Worm (Caenorhabditis elegans): ENCODE results near the gene T01H3.5.

Gene T01H3.5

ce11 chrII:7858101-7858500, 21.3 kb upstream of the T01H3.5 start, which contains the start of gene sds-22:
Gene sds-22 (plus strand): TSS chrII:7858401.
- TF ChIP-seq lsy-2 (tag; optimal IDR thresholded peaks at IDR 0.05) (no peak), dmd-4 (tag; optimal IDR thresholded peaks at IDR 0.05) (no peak), peb-1 (tag; optimal IDR thresholded peaks at IDR 0.05) (no peak), nhr-129 (tag; optimal IDR thresholded peaks at IDR 0.05) (no peak), lin-39 (tag; optimal IDR thresholded peaks at IDR 0.05) (no peak), elt-1 (tag; optimal IDR thresholded peaks at IDR 0.05) (no peak), gmeb-1 (tag; optimal IDR thresholded peaks at IDR 0.05) (no peak), sem-4 (tag; optimal IDR thresholded peaks at IDR 0.05) (no peak), nhr-23 (tag; optimal IDR thresholded peaks at IDR 0.05) (no peak), ZK546.5 (tag; optimal IDR thresholded peaks at IDR 0.05) (no peak), blmp-1 (tag; optimal IDR thresholded peaks at IDR 0.05; ENCODE audit: insufficient read depth) (no peak), alr-1 (tag; optimal IDR thresholded peaks at IDR 0.05) (no peak), nhr-10 (tag; optimal IDR thresholded peaks at IDR 0.05) (no peak)

DNA sequence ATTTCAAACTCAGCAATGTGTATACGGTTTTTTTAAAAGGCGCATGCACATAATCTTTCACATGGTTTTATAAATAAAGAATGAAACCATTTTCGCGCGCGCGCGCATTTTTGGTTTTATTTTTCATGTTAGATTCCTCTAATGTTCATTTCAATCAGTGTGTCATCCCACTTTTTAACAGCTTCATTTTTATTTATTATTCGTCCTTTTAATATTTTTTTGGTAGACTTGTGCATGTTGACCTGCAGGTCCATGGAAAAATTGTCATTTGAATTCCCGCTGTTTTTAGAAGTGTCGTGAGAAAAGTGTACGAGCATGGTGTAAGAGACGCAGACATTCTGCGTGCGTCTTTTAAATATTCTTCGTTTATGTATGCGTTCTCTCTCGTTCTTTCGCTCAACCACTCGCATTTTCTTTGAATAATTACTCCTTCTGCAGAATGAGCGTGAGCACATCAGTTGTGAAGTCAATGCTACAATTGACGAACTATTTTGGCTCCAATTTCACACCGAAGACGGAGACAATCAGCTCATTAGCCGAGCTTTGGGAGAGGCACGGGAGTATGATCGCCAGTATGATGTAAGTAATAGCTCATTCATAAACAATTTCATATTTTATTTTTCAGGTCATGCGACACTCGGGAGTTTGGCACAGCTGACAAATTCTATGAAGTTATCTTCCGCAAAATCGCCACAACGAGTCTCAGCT, 19.0 kb upstream of the T01H3.5 start, which contains the start of gene lin-5:
Gene lin-5, plus strand, starts transcription at position 354 of the 708 bp plus-strand sequence.
- TF ChIP-seq ztf-4 (tag; optimal IDR thresholded peaks at IDR 0.05) (no peak), crh-2 (tag; optimal IDR thresholded peaks at IDR 0.05) (peak; percentile 69), nhr-129 (tag; optimal IDR thresholded peaks at IDR 0.05) (peak; percentile 74), peb-1 (tag; optimal IDR thresholded peaks at IDR 0.05) (no peak), ztf-1 (GFP tag; conservative IDR thresholded peaks at IDR 0.05) (no peak), gmeb-1 (tag; optimal IDR thresholded peaks at IDR 0.05) (peak; percentile 71), Y55F3AM.14 (GFP tag; optimal IDR thresholded peaks at IDR 0.05) (no peak), nhr-77 (tag; optimal IDR thresholded peaks at IDR 0.05) (no peak), lin-13 (GFP tag; optimal IDR thresholded peaks at IDR 0.05) (peak; percentile 58), fos-1 (tag; optimal IDR thresholded peaks at IDR 0.05) (peak; percentile 16), lsy-2 (tag; optimal IDR thresholded peaks at IDR 0.05) (peak in 1 of 2 experiments; percentile 79), nhr-237 (tag; optimal IDR thresholded peaks at IDR 0.05) (no peak), sem-4 (tag; optimal IDR thresholded peaks at IDR 0.05) (peak; percentile 4), C34F6.9 (tag; optimal IDR thresholded peaks at IDR 0.05) (peak; percentile 82), ceh-16 (tag; optimal IDR thresholded peaks at IDR 0.05) (no peak), ztf-11 (tag; optimal IDR thresholded peaks at IDR 0.05) (no peak), unc-55 (GFP tag; optimal IDR thresholded peaks at IDR 0.05) (peak; percentile 89), sma-9 (GFP tag; optimal IDR thresholded peaks at IDR 0.05) (peak; percentile 41), sma-9 (tag; optimal IDR thresholded peaks at IDR 0.05) (no peak), nhr-11 (tag; optimal IDR thresholded peaks at IDR 0.05) (no peak)

- no peak for TF ChIP-seq dmd-4 (tag; optimal IDR thresholded peaks at IDR 0.05)
- TF ChIP-seq nhr-10 (tag; optimal IDR thresholded peaks at IDR 0.05), result no peak
Observed at ce11 chrII:7863480-7864125, 15.8 kb upstream of the T01H3.5 start.

DNA sequence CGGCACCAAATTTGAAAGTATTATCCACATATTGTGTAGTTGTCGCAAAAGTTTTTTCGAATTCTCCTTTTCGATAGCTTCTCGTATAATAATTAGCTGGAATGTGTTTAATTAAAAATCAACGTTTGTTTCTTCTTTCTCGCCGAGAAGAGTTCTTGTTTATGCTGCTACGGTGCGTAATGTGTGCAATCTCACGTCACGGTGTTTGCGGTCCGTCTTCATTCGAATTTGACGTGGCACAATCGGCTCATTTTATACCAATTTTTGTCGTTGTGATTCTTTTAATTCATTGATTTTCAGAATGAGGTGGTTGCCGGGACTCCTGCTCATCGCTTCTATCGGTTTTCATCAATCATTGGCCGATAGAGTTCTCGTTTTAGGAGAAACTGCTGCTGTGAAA, 15.2 kb upstream of the T01H3.5 start, which contains the start of gene ostb-1:
Gene ostb-1, plus strand, starts transcription at position 301 of the 400 bp plus-strand sequence.
- TF ChIP-seq dmd-4 (tag; optimal IDR thresholded peaks at IDR 0.05) (no peak), nhr-129 (tag; optimal IDR thresholded peaks at IDR 0.05) (peak; percentile 59), aly-2 (tag; optimal IDR thresholded peaks at IDR 0.05) (no peak), fos-1 (tag; optimal IDR thresholded peaks at IDR 0.05) (peak; percentile 5), gmeb-1 (tag; optimal IDR thresholded peaks at IDR 0.05) (peak; percentile 50), lsy-2 (tag; optimal IDR thresholded peaks at IDR 0.05) (peak in 1 of 2 experiments; percentile 84), unc-55 (GFP tag; optimal IDR thresholded peaks at IDR 0.05) (peak; percentile 45), Y55F3AM.14 (GFP tag; optimal IDR thresholded peaks at IDR 0.05) (no peak), crh-2 (tag; optimal IDR thresholded peaks at IDR 0.05) (peak; percentile 90), C34F6.9 (tag; optimal IDR thresholded peaks at IDR 0.05) (peak; percentile 55)

- TF ChIP-seq elt-3 (tag; optimal IDR thresholded peaks at IDR 0.05), result no peak
- no peak for TF ChIP-seq unc-39 (tag; optimal IDR thresholded peaks at IDR 0.05)
- no peak for TF ChIP-seq lin-13 (GFP tag; optimal IDR thresholded peaks at IDR 0.05)
- no peak for TF ChIP-seq nhr-11 (tag; optimal IDR thresholded peaks at IDR 0.05)
Observed at ce11 chrII:7864892-7865291, 14.5 kb upstream of the T01H3.5 start.

Measured in whole organism, L2 larva.